Fruit fly (Drosophila melanogaster): ENCODE data around the gene Pect.

- TF ChIP-seq CG8478 (optimal IDR thresholded peaks at IDR 0.05): no peak
- no peak for TF ChIP-seq CTCF (optimal IDR thresholded peaks at IDR 0.05)
Measured at dm6 chr2L:13182415-13182814, 21.1 kb upstream of the Pect start, which contains the start of gene Mgat3.

Data from S2 (cell line).